Worm (Caenorhabditis elegans) whole organism, young adult: ENCODE data around the gene nsy-1.

ENCODE experiments used
- B0261.1 ChIP-seq: sonication (generic microtip); optimal IDR thresholded peaks from 2 replicates; lab custom pipeline; 2016; ENCODE audit warnings: mild to moderate bottlenecking, missing genetic modification characterization, moderate library complexity, missing compliant biosample characterization
- F37B4.10 ChIP-seq: fragments of 200-800 bp; sonication (Bioruptor generic); IDR thresholded peaks from 2 replicates; pipeline ENCODE4 v1.3.6; 2022; ENCODE audit warnings: missing genetic modification characterization, missing compliant biosample characterization
- F52B5.7 ChIP-seq: sonication (generic microtip); optimal IDR thresholded peaks from 2 replicates; lab custom pipeline; 2016; ENCODE audit warnings: mild to moderate bottlenecking, missing genetic modification characterization, missing compliant biosample characterization
- F55B11.4 ChIP-seq: sonication (generic microtip); optimal IDR thresholded peaks from 2 replicates; lab custom pipeline; 2016; ENCODE audit warnings: missing compliant biosample characterization, missing genetic modification characterization, borderline replicate concordance; ENCODE audit not compliant: insufficient read depth
- Y53F4B.3 ChIP-seq: fragments of 200-800 bp; sonication (Bioruptor generic); IDR thresholded peaks from 2 replicates; pipeline ENCODE4 v1.3.6; 2022; ENCODE audit warnings: missing genetic modification reagents, missing genetic modification characterization, missing compliant biosample characterization
- Y79H2A.3 ChIP-seq: fragments of 200-800 bp; sonication (Bioruptor generic); conservative IDR thresholded peaks from 2 replicates; pipeline ENCODE4 v1.3.6; 2022; ENCODE audit warnings: missing genetic modification reagents, missing genetic modification characterization, missing compliant biosample characterization
- ZK185.1 ChIP-seq: sonication (generic microtip); optimal IDR thresholded peaks from 2 replicates; lab custom pipeline; 2016; ENCODE audit warnings: mild to moderate bottlenecking, missing genetic modification characterization, missing compliant biosample characterization; ENCODE audit not compliant: poor library complexity, severe bottlenecking
- aptf-3 ChIP-seq: fragments of 200-800 bp; sonication (Bioruptor generic); IDR thresholded peaks from 2 replicates; pipeline ENCODE4 v1.3.6; 2022; ENCODE audit warnings: missing genetic modification characterization, missing compliant biosample characterization
- atf-7 ChIP-seq: sonication (generic microtip); optimal IDR thresholded peaks from 2 replicates; lab custom pipeline; 2017; ENCODE audit warnings: mild to moderate bottlenecking, missing genetic modification characterization, missing compliant biosample characterization
- attf-3 ChIP-seq: fragments of 200-800 bp; sonication (Bioruptor generic); conservative IDR thresholded peaks from 2 replicates; pipeline ENCODE4 v1.3.6; 2022; ENCODE audit warnings: missing genetic modification reagents, missing genetic modification characterization, missing compliant biosample characterization
- bed-2 ChIP-seq: fragments of 200-800 bp; sonication (Bioruptor generic); IDR thresholded peaks from 2 replicates; pipeline ENCODE4 v1.3.6; 2022; ENCODE audit warnings: missing genetic modification reagents, missing genetic modification characterization, missing compliant biosample characterization
- ceh-27 ChIP-seq: fragments of 200-800 bp; sonication (Bioruptor generic); optimal IDR thresholded peaks from 2 replicates; lab custom pipeline; 2018; ENCODE audit warnings: mild to moderate bottlenecking, missing genetic modification characterization, moderate library complexity, missing compliant biosample characterization
- dox-1 ChIP-seq: fragments of 200-800 bp; sonication (Bioruptor generic); IDR thresholded peaks from 2 replicates; pipeline ENCODE4 v1.3.6; 2022; ENCODE audit warnings: missing genetic modification reagents, missing genetic modification characterization, missing compliant biosample characterization
- ets-4 ChIP-seq: fragments of 200-800 bp; sonication (Bioruptor generic); optimal IDR thresholded peaks from 2 replicates; lab custom pipeline; 2018; ENCODE audit warnings: mild to moderate bottlenecking, missing genetic modification characterization, missing compliant biosample characterization
- hrde-1 ChIP-seq: sonication (generic microtip); optimal IDR thresholded peaks from 2 replicates; lab custom pipeline; 2016; ENCODE audit warnings: missing genetic modification characterization, mild to moderate bottlenecking, missing compliant biosample characterization, moderate library complexity, missing genotype, missing genetic modification reagents, borderline replicate concordance
- lin-40 ChIP-seq: sonication (generic microtip); optimal IDR thresholded peaks from 2 replicates; lab custom pipeline; 2016; ENCODE audit warnings: missing genetic modification characterization, mild to moderate bottlenecking, missing compliant biosample characterization, missing genotype, missing genetic modification reagents
- lsl-1 ChIP-seq: fragments of 200-800 bp; sonication (Bioruptor generic); optimal IDR thresholded peaks from 2 replicates; lab custom pipeline; 2018; ENCODE audit warnings: mild to moderate bottlenecking, missing genetic modification characterization, moderate library complexity, missing compliant biosample characterization
- lsy-27 ChIP-seq: sonication (generic microtip); optimal IDR thresholded peaks from 2 replicates; lab custom pipeline; 2017; ENCODE audit warnings: missing genetic modification characterization, mild to moderate bottlenecking, missing compliant biosample characterization, antibody characterized with exemption, missing genotype, borderline replicate concordance; ENCODE audit not compliant: insufficient read depth
- madf-10 ChIP-seq: sonication (generic microtip); optimal IDR thresholded peaks from 2 replicates; lab custom pipeline; 2016; ENCODE audit warnings: mild to moderate bottlenecking, missing genetic modification characterization, missing compliant biosample characterization
- madf-8 ChIP-seq: fragments of 200-800 bp; sonication (Bioruptor generic); conservative IDR thresholded peaks from 2 replicates; pipeline ENCODE4 v1.3.6; 2022; ENCODE audit warnings: missing genetic modification reagents, missing genetic modification characterization, missing compliant biosample characterization
- mes-4 ChIP-seq: sonication (generic microtip); optimal IDR thresholded peaks from 2 replicates; lab custom pipeline; 2016; ENCODE audit warnings: missing genotype, missing genetic modification characterization, missing compliant biosample characterization
- nfyb-1 ChIP-seq: fragments of 200-800 bp; sonication (Bioruptor generic); IDR thresholded peaks from 2 replicates; pipeline ENCODE4 v1.3.6; 2022; ENCODE audit warnings: missing genetic modification reagents, missing genetic modification characterization, missing compliant biosample characterization
- nhr-120 ChIP-seq: fragments of 200-800 bp; sonication (Bioruptor generic); IDR thresholded peaks from 2 replicates; pipeline ENCODE4 v1.3.6; 2022; ENCODE audit warnings: missing genetic modification characterization, missing compliant biosample characterization
- nhr-90 ChIP-seq: sonication (generic microtip); optimal IDR thresholded peaks from 2 replicates; lab custom pipeline; 2016; ENCODE audit warnings: missing genotype, mild to moderate bottlenecking, missing genetic modification characterization, missing compliant biosample characterization
- pha-4 ChIP-seq: fragments of 150-350 bp; sonication (generic microtip); optimal IDR thresholded peaks from 2 replicates; lab custom pipeline; 2014; ENCODE audit warnings: missing biosample characterization, missing genetic modification reagents, missing genetic modification characterization
- rpc-1 ChIP-seq, 2 experiments: fragments of 150-350 bp in 1 of 2; sonication (generic microtip) in 1 of 2; optimal IDR thresholded peaks; 2 replicates each; lab custom pipeline; 2014 to 2018; ENCODE audit warnings: missing biosample characterization in 1 of 2, missing genetic modification characterization in 1 of 2, missing genetic modification reagents in 1 of 2, missing genotype in 1 of 2
- snpc-1.3 ChIP-seq: sonication (generic microtip); optimal IDR thresholded peaks from 2 replicates; lab custom pipeline; 2017; ENCODE audit warnings: missing genetic modification characterization, mild to moderate bottlenecking, missing compliant biosample characterization, antibody characterized with exemption, moderate library complexity, missing genotype, missing genetic modification reagents; ENCODE audit not compliant: insufficient read depth
- snpc-4 ChIP-seq, 5 experiments: fragments of 150-350 bp in 1 of 5; sonication (generic microtip) in 4 of 5; optimal IDR thresholded peaks; 2 replicates each; lab custom pipeline; 2014 to 2018; ENCODE audit warnings: missing genetic modification characterization in 5 of 5, missing biosample characterization in 3 of 5, antibody characterized with exemption in 2 of 5, mild to moderate bottlenecking in 2 of 5, missing compliant biosample characterization in 2 of 5, missing genotype in 2 of 5, moderate library complexity in 2 of 5, missing genetic modification reagents in 1 of 5
- sptf-2 ChIP-seq: fragments of 200-800 bp; sonication (Bioruptor generic); optimal IDR thresholded peaks from 2 replicates; lab custom pipeline; 2018; ENCODE audit warnings: mild to moderate bottlenecking, missing genetic modification characterization, missing compliant biosample characterization
- unc-62 ChIP-seq: fragments of 150-350 bp; optimal IDR thresholded peaks from 2 replicates; lab custom pipeline; 2014; ENCODE audit warnings: missing biosample characterization, missing genetic modification reagents, missing genetic modification characterization
- xnd-1 ChIP-seq: sonication (generic microtip); optimal IDR thresholded peaks from 2 replicates; lab custom pipeline; 2016; ENCODE audit warnings: missing genotype, missing genetic modification reagents, missing genetic modification characterization, missing compliant biosample characterization
- zfh-2 ChIP-seq: fragments of 200-800 bp; sonication (Bioruptor generic); conservative IDR thresholded peaks from 2 replicates; pipeline ENCODE4 v1.3.6; 2022; ENCODE audit warnings: missing genetic modification reagents, missing genetic modification characterization, missing compliant biosample characterization
- zim-3 ChIP-seq: sonication (generic microtip); optimal IDR thresholded peaks from 2 replicates; lab custom pipeline; 2017; ENCODE audit warnings: mild to moderate bottlenecking, missing genetic modification characterization, moderate library complexity, missing compliant biosample characterization
- ztf-25 ChIP-seq: fragments of 200-800 bp; sonication (Bioruptor generic); IDR thresholded peaks from 2 replicates; pipeline ENCODE4 v1.3.6; 2022; ENCODE audit warnings: missing genetic modification reagents, missing genetic modification characterization, missing compliant biosample characterization

The nsy-1 gene

DNA sequence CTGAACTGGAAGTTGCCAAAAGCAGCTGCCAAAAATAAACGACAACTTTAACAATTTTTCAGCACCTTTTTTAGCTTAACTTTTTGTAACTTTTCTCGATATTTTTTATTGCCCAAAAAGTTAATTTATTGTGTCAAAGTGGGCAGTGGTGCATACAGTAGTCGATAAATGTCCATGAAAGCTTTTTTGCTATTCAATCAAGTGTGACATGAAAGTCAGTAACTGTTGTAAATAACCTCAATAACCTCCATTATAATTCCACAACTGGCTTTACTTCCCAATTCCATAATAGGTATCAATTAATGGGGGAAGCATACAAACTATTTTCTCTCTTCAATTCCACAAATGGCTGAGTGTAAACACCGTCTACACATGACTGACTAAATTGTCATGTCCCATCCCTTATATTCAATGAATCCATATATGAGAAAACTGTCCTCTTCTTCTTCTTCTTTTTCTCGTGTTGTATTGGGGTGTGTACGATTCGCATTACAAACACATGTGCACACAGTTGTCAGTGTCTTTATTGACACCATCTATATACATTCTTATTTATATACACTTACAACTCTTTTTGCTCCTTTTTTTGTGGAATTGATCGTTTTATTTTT is 25.7 kb downstream of the nsy-1 start:
- TF ChIP-seq ets-4 (GFP tag; lab: Kevin White, UChicago) (no peak), zim-3 (tag; lab: Kevin White, UChicago) (no peak), Y79H2A.3 (GFP tag; lab: Robert Waterston, UW) (no peak), ztf-25 (no peak), zfh-2 (GFP tag; lab: Robert Waterston, UW) (no peak), madf-8 (GFP tag; lab: Robert Waterston, UW) (no peak), snpc-4 (GFP tag; optimal IDR thresholded peaks at IDR 0.05; lab: Kevin White, UChicago) (no peak), snpc-4 (tag; optimal IDR thresholded peaks at IDR 0.05; lab: Kevin White, UChicago) (no peak), bed-2 (GFP tag; lab: Robert Waterston, UW) (no peak), attf-3 (no peak), xnd-1 (tag; lab: Kevin White, UChicago) (no peak), lsl-1 (GFP tag; lab: Kevin White, UChicago) (no peak)

ce11 chrII:5049249-5049648 is 26.7 kb downstream of the nsy-1 start:
- TF ChIP-seq lin-40 (peak; percentile 45), dox-1 (GFP tag; lab: Robert Waterston, UW) (no peak), ceh-27 (peak; percentile 47), unc-62 (GFP tag; lab: Kevin White, UChicago) (peak; percentile 37), aptf-3 (no peak)

DNA sequence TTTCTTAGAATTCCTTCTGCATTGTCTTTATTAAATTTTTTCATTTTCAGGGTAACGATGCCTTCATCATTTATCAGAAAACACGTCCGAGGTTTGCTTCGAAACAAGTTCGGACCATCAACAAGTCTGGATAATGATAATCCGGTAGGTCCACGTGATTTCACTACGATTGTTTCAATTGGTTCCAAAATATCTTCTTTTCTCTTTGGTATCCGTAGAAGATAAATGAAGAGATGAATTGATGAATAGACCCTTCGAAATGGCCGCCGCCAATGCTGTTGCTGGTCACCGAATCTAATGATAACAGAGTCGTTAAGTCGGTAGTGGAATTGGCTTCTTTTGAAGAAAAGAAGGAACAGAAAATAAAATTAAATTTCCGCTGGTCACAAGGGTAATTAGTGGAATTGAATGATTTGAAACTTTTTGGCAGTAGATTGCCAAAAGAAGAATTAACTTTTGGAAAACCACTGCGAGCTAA is 27.3 kb downstream of the nsy-1 start, which contains the start of gene F33G12.6:
Gene F33G12.6 (plus strand): TSS at position 51 of the 478 bp plus-strand sequence.
- no peak for TF ChIP-seq snpc-1.3 (tag; lab: Kevin White, UChicago)
- no peak for TF ChIP-seq rpc-1 (optimal IDR thresholded peaks at IDR 0.05; lab: Kevin White, UChicago)
- no peak for TF ChIP-seq rpc-1 (tag; optimal IDR thresholded peaks at IDR 0.05; lab: Kevin White, UChicago)
- no peak for TF ChIP-seq mes-4 (tag; lab: Kevin White, UChicago)
- no peak for TF ChIP-seq Y53F4B.3 (GFP tag; lab: Robert Waterston, UW)
- no peak for TF ChIP-seq F55B11.4 (tag; lab: Kevin White, UChicago)
- TF ChIP-seq nhr-120 (GFP tag; lab: Robert Waterston, UW), result no peak
- TF ChIP-seq lsy-27, result no peak
- TF ChIP-seq sptf-2 (GFP tag; lab: Kevin White, UChicago), result no peak
- TF ChIP-seq zfh-2 (GFP tag; lab: Robert Waterston, UW), result no peak
- no peak for TF ChIP-seq hrde-1
- no peak for TF ChIP-seq atf-7
- no peak for TF ChIP-seq aptf-3
- no peak for TF ChIP-seq F52B5.7
- TF ChIP-seq madf-10 (tag; lab: Kevin White, UChicago), result no peak
- no peak for TF ChIP-seq B0261.1 (tag; lab: Kevin White, UChicago)
- TF ChIP-seq pha-4 (tag; lab: Kevin White, UChicago), result no peak
- no peak for TF ChIP-seq F37B4.10 (GFP tag; lab: Robert Waterston, UW)

ce11 chrII:5050776-5051175 is 28.2 kb downstream of the nsy-1 start:
- TF ChIP-seq attf-3 (no peak), nhr-90 (no peak), lsy-27 (no peak), ZK185.1 (tag; lab: Kevin White, UChicago) (no peak), nfyb-1 (GFP tag; lab: Robert Waterston, UW) (no peak)
